Fruit fly (Drosophila melanogaster): Measurements from ENCODE around the gene ome.
A peak's percentile ranks its signal among the peaks of the same experiment; 100 is the strongest.

Gene ome

dm6 chr3L:14790127-14790589 lies 117.5 kb downstream of the ome start (continued):
- TF ChIP-seq CG15696 (tag; optimal IDR thresholded peaks at IDR 0.05) (peak; percentile 36), bab2 (GFP tag; optimal IDR thresholded peaks at IDR 0.05) (peak; percentile 79), CG18011 (GFP tag; optimal IDR thresholded peaks at IDR 0.05) (peak; percentile 71), CG31365 (tag; optimal IDR thresholded peaks at IDR 0.05) (peak; percentile 0), Nf-YC (tag; optimal IDR thresholded peaks at IDR 0.05) (no peak), Doc3 (GFP tag; IDR thresholded peaks at IDR 0.05; ENCODE audit: partially characterized antibody) (peak; percentile 82), ash1 (GFP tag; optimal IDR thresholded peaks at IDR 0.05) (no peak), stwl (tag; optimal IDR thresholded peaks at IDR 0.05) (peak; percentile 68), CG4820 (GFP tag; optimal IDR thresholded peaks at IDR 0.05) (peak; percentile 66), pros (GFP tag; optimal IDR thresholded peaks at IDR 0.05) (no peak), phol (tag; optimal IDR thresholded peaks at IDR 0.05) (peak; percentile 75), sob (GFP tag; IDR thresholded peaks at IDR 0.05) (peak; percentile 91), Myb (GFP tag; optimal IDR thresholded peaks at IDR 0.05) (peak; percentile 66), chn (GFP tag; optimal IDR thresholded peaks at IDR 0.05) (peak; percentile 85), CG13624 (GFP tag; optimal IDR thresholded peaks at IDR 0.05) (peak; percentile 88), nerfin-1 (tag; optimal IDR thresholded peaks at IDR 0.05) (no peak), Optix (GFP tag; IDR thresholded peaks at IDR 0.05) (peak; percentile 58; the same call in 2 of the 3 replicates), chinmo (GFP tag; IDR thresholded peaks at IDR 0.05; ENCODE audit: partially characterized antibody) (0 out of 4 replicates have a peak, but pooled peaks have one; percentile 33), fu2 (GFP tag; optimal IDR thresholded peaks at IDR 0.05) (peak; percentile 80), ATbp (GFP tag; optimal IDR thresholded peaks at IDR 0.05) (peak; percentile 33), hb (GFP tag; IDR thresholded peaks at IDR 0.05; ENCODE audit: partially characterized antibody) (peak; percentile 80), Dll (GFP tag; IDR thresholded peaks at IDR 0.05; ENCODE audit: partially characterized antibody) (peak; percentile 85), Dip3 (GFP tag; optimal IDR thresholded peaks at IDR 0.05) (peak; percentile 87), CG14667 (GFP tag; IDR thresholded peaks at IDR 0.05) (peak; percentile 47), vfl (GFP tag; optimal IDR thresholded peaks at IDR 0.05) (peak; percentile 65), Sin3A (optimal IDR thresholded peaks at IDR 0.05) (peak; percentile 86), B-H1 (GFP tag; IDR thresholded peaks at IDR 0.05) (peak; percentile 46), Dbx (GFP tag; IDR thresholded peaks at IDR 0.05) (peak; percentile 91), CG11085 (GFP tag; IDR thresholded peaks at IDR 0.05) (peak; percentile 71), CG18262 (tag; optimal IDR thresholded peaks at IDR 0.05) (peak; percentile 39), nerfin-2 (GFP tag; IDR thresholded peaks at IDR 0.05; ENCODE audit: partially characterized antibody) (peak; percentile 69), CG12391 (tag; optimal IDR thresholded peaks at IDR 0.05) (peak; percentile 71), tio (GFP tag; optimal IDR thresholded peaks at IDR 0.05) (no peak), CG2875 (GFP tag; optimal IDR thresholded peaks at IDR 0.05) (peak; percentile 55), CG12659 (GFP tag; optimal IDR thresholded peaks at IDR 0.05) (peak; percentile 83), Fer2 (tag; optimal IDR thresholded peaks at IDR 0.05) (peak; percentile 54), CG12071 (GFP tag; optimal IDR thresholded peaks at IDR 0.05) (no peak), exex (tag; optimal IDR thresholded peaks at IDR 0.05) (no peak), Atf3 (GFP tag; optimal IDR thresholded peaks at IDR 0.05) (peak; percentile 80), shn (GFP tag; optimal IDR thresholded peaks at IDR 0.05) (peak; percentile 84), Bdp1 (GFP tag; optimal IDR thresholded peaks at IDR 0.05) (peak; percentile 83), CG12104 (GFP tag; optimal IDR thresholded peaks at IDR 0.05) (peak; percentile 68), grau (tag; optimal IDR thresholded peaks at IDR 0.05) (peak; percentile 67), CG10321 (GFP tag; IDR thresholded peaks at IDR 0.05) (peak; percentile 52; the same call in 1 of the 2 replicates), NFAT (GFP tag; IDR thresholded peaks at IDR 0.05) (peak; percentile 78; the same call in 1 of the 2 replicates), NfI (GFP tag; optimal IDR thresholded peaks at IDR 0.05) (peak; percentile 83), CG2712 (tag; optimal IDR thresholded peaks at IDR 0.05) (peak; percentile 64), ro (GFP tag; IDR thresholded peaks at IDR 0.05) (peak; percentile 44), CG13775 (GFP tag; optimal IDR thresholded peaks at IDR 0.05) (peak; percentile 82), CG1647 (GFP tag; optimal IDR thresholded peaks at IDR 0.05) (peak; percentile 90)

Data from whole organism, embryonic.